Worm (Caenorhabditis elegans) whole organism, L4 larva: Measurements from ENCODE around the gene F22B5.10.

Experiments
- F37D6.2 ChIP-seq: sonication (generic microtip); optimal IDR thresholded peaks from 2 replicates; lab custom pipeline; 2016; ENCODE audit warnings: mild to moderate bottlenecking, missing genetic modification characterization, missing compliant biosample characterization
- F44E2.7 ChIP-seq: fragments of 200-800 bp; sonication (Bioruptor generic); IDR thresholded peaks from 2 replicates; pipeline ENCODE4 v2.1.2; 2022; ENCODE audit warnings: missing genetic modification characterization, missing compliant biosample characterization
- R02D3.7 ChIP-seq: fragments of 150-350 bp; sonication (generic microtip); optimal IDR thresholded peaks from 3 replicates; lab custom pipeline; 2014; ENCODE audit warnings: missing biosample characterization, missing genetic modification characterization
- Y105C5A.15 ChIP-seq: fragments of 200-800 bp; sonication (Bioruptor generic); IDR thresholded peaks from 2 replicates; pipeline ENCODE4 v1.3.6; 2022; ENCODE audit warnings: missing genetic modification characterization, missing compliant biosample characterization
- Y48G9A.11 ChIP-seq: fragments of 200-800 bp; sonication (Bioruptor generic); IDR thresholded peaks from 2 replicates; pipeline ENCODE4 v1.3.6; 2022; ENCODE audit warnings: missing genetic modification reagents, missing genetic modification characterization, missing compliant biosample characterization
- Y5F2A.4 ChIP-seq: fragments of 200-800 bp; sonication (Bioruptor generic); optimal IDR thresholded peaks from 2 replicates; lab custom pipeline; 2018; ENCODE audit warnings: mild to moderate bottlenecking, missing genetic modification characterization, missing compliant biosample characterization
- aha-1 ChIP-seq: fragments of 150-350 bp; peaks from one replicate; lab custom pipeline; 2014; ENCODE audit warnings: missing biosample characterization, missing genetic modification characterization
- attf-4 ChIP-seq: sonication (generic microtip); optimal IDR thresholded peaks from 3 replicates; lab custom pipeline; 2017; ENCODE audit warnings: missing biosample characterization, missing genetic modification characterization
- ceh-82 ChIP-seq: sonication (generic microtip); optimal IDR thresholded peaks from 2 replicates; lab custom pipeline; 2017; ENCODE audit warnings: missing biosample characterization, missing genetic modification characterization
- daf-16 ChIP-seq, 3 experiments: sonication (generic microtip); optimal IDR thresholded peaks; 2 replicates each; lab custom pipeline; 2016 to 2017; ENCODE audit warnings: missing genetic modification characterization in 3 of 3, missing genetic modification reagents in 3 of 3, mild to moderate bottlenecking in 2 of 3, missing compliant biosample characterization in 2 of 3, missing biosample characterization in 1 of 3, moderate library complexity in 1 of 3
- daf-19 ChIP-seq: fragments of 200-800 bp; sonication (Bioruptor generic); conservative IDR thresholded peaks from 2 replicates; pipeline ENCODE4 v1.3.6; 2022; ENCODE audit warnings: missing genetic modification characterization, missing compliant biosample characterization
- dmd-6 ChIP-seq: fragments of 200-800 bp; sonication (Bioruptor generic); IDR thresholded peaks from 2 replicates; pipeline ENCODE4 v1.3.6; 2022; ENCODE audit warnings: missing genetic modification reagents, missing genetic modification characterization, missing compliant biosample characterization
- dmd-8 ChIP-seq: fragments of 200-800 bp; sonication (Bioruptor generic); IDR thresholded peaks from 2 replicates; pipeline ENCODE4 v1.3.6; 2022; ENCODE audit warnings: missing genetic modification characterization, missing compliant biosample characterization
- duxl-1 ChIP-seq: sonication (generic microtip); optimal IDR thresholded peaks from 2 replicates; lab custom pipeline; 2016; ENCODE audit warnings: mild to moderate bottlenecking, missing genetic modification characterization, moderate library complexity, missing compliant biosample characterization; ENCODE audit not compliant: poor library complexity
- dve-1 ChIP-seq: sonication (generic microtip); optimal IDR thresholded peaks from 2 replicates; lab custom pipeline; 2017; ENCODE audit warnings: antibody characterized with exemption, mild to moderate bottlenecking, missing genetic modification characterization, missing compliant biosample characterization; ENCODE audit not compliant: insufficient read depth
- fkh-10 ChIP-seq: fragments of 150-350 bp; optimal IDR thresholded peaks from 2 replicates; lab custom pipeline; 2014; ENCODE audit warnings: missing biosample characterization, missing genetic modification reagents, missing genetic modification characterization
- hif-1 ChIP-seq, 2 experiments: sonication (generic microtip); optimal IDR thresholded peaks; 2 replicates each; lab custom pipeline; 2016 to 2017; ENCODE audit warnings: missing compliant biosample characterization in 2 of 2, missing genetic modification characterization in 2 of 2, missing genetic modification reagents in 2 of 2, missing genotype in 2 of 2, mild to moderate bottlenecking in 1 of 2
- hlh-11 ChIP-seq: fragments of 200-800 bp; sonication (Bioruptor generic); optimal IDR thresholded peaks from 2 replicates; lab custom pipeline; 2018; ENCODE audit warnings: mild to moderate bottlenecking, missing genetic modification characterization, missing compliant biosample characterization
- hlh-30 ChIP-seq: sonication (generic microtip); optimal IDR thresholded peaks from 2 replicates; lab custom pipeline; 2017; ENCODE audit warnings: antibody characterized with exemption, mild to moderate bottlenecking, missing genetic modification characterization, missing compliant biosample characterization; ENCODE audit not compliant: insufficient read depth
- hmg-1.1 ChIP-seq: fragments of 200-800 bp; sonication (Bioruptor generic); IDR thresholded peaks from 2 replicates; pipeline ENCODE4 v1.3.6; 2022; ENCODE audit warnings: missing genetic modification reagents, missing genetic modification characterization, missing compliant biosample characterization
- lin-1 ChIP-seq: fragments of 200-800 bp; sonication (Bioruptor generic); IDR thresholded peaks from 2 replicates; pipeline ENCODE4 v1.3.6; 2022; ENCODE audit warnings: missing genetic modification reagents, missing genetic modification characterization, missing compliant biosample characterization
- lin-13 ChIP-seq: fragments of 150-350 bp; optimal IDR thresholded peaks from 2 replicates; lab custom pipeline; 2014; ENCODE audit warnings: missing biosample characterization, missing genetic modification reagents, missing genetic modification characterization
- lin-15B ChIP-seq: fragments of 150-350 bp; sonication (generic microtip); optimal IDR thresholded peaks from 3 replicates; lab custom pipeline; 2014; ENCODE audit warnings: missing biosample characterization, missing genetic modification characterization
- lin-29 ChIP-seq: fragments of 200-800 bp; sonication (Bioruptor generic); IDR thresholded peaks from 2 replicates; pipeline ENCODE4 v1.3.6; 2022; ENCODE audit warnings: missing genetic modification reagents, missing genetic modification characterization, missing compliant biosample characterization
- lin-38 ChIP-seq: fragments of 200-800 bp; sonication (Bioruptor generic); IDR thresholded peaks from 2 replicates; pipeline ENCODE4 v1.3.6; 2022; ENCODE audit warnings: missing genetic modification reagents, missing genetic modification characterization, missing compliant biosample characterization
- lir-3 ChIP-seq: sonication (generic microtip); optimal IDR thresholded peaks from 2 replicates; lab custom pipeline; 2016; ENCODE audit warnings: mild to moderate bottlenecking, missing genetic modification characterization, missing compliant biosample characterization
- madf-5 ChIP-seq, 2 experiments: fragments of 200-800 bp; sonication (Bioruptor generic); IDR thresholded peaks; 2 replicates each; pipeline ENCODE4 v1.3.6; 2022; ENCODE audit warnings: missing compliant biosample characterization in 2 of 2, missing genetic modification characterization in 2 of 2
- mdl-1 ChIP-seq, 2 experiments: fragments of 150-350 bp in 1 of 2; sonication (generic microtip) in 1 of 2; optimal IDR thresholded peaks; 2 replicates each; lab custom pipeline; 2014 to 2017; ENCODE audit warnings: missing biosample characterization in 2 of 2, missing genetic modification characterization in 2 of 2
- mdt-29 ChIP-seq: fragments of 200-800 bp; sonication (Bioruptor generic); IDR thresholded peaks from 2 replicates; pipeline ENCODE4 v1.3.6; 2022; ENCODE audit warnings: missing genetic modification reagents, missing genetic modification characterization, missing compliant biosample characterization
- mxl-3 ChIP-seq: fragments of 200-800 bp; sonication (Bioruptor generic); optimal IDR thresholded peaks from 2 replicates; lab custom pipeline; 2018; ENCODE audit warnings: mild to moderate bottlenecking, missing genetic modification characterization, missing compliant biosample characterization
- nhr-10 ChIP-seq: fragments of 150-350 bp; optimal IDR thresholded peaks from 2 replicates; lab custom pipeline; 2014; ENCODE audit warnings: missing biosample characterization, missing genetic modification characterization
- nhr-28 ChIP-seq: fragments of 150-350 bp; optimal IDR thresholded peaks from 2 replicates; lab custom pipeline; 2014; ENCODE audit warnings: missing biosample characterization, missing genetic modification characterization
- nhr-41 ChIP-seq: fragments of 200-800 bp; sonication (Bioruptor generic); IDR thresholded peaks from 2 replicates; pipeline ENCODE4 v1.3.6; 2022; ENCODE audit warnings: missing genetic modification reagents, missing genetic modification characterization, missing compliant biosample characterization
- nhr-42 ChIP-seq: fragments of 200-800 bp; sonication (Bioruptor generic); IDR thresholded peaks from 2 replicates; pipeline ENCODE4 v1.3.6; 2022; ENCODE audit warnings: missing genetic modification characterization, missing compliant biosample characterization
- nhr-6 ChIP-seq: fragments of 150-350 bp; optimal IDR thresholded peaks from 2 replicates; lab custom pipeline; 2014; ENCODE audit warnings: missing biosample characterization, missing genetic modification characterization
- nhr-76 ChIP-seq: fragments of 150-350 bp; optimal IDR thresholded peaks from 2 replicates; lab custom pipeline; 2014; ENCODE audit warnings: missing biosample characterization, missing genetic modification characterization
- nhr-77 ChIP-seq: fragments of 150-350 bp; optimal IDR thresholded peaks from 2 replicates; lab custom pipeline; 2014; ENCODE audit warnings: missing biosample characterization, missing genetic modification characterization
- pha-4 ChIP-seq, 2 experiments: fragments of 150-350 bp in 1 of 2; fragments of 200-800 bp in 1 of 2; sonication (Bioruptor generic) in 1 of 2; IDR thresholded peaks in 1 of 2; optimal IDR thresholded peaks in 1 of 2; 2 replicates each; pipeline versions ENCODE4 v1.3.6 to Lab custom; 2014 to 2022; ENCODE audit warnings: missing genetic modification characterization in 2 of 2, missing genetic modification reagents in 2 of 2, missing biosample characterization in 1 of 2, missing compliant biosample characterization in 1 of 2
- php-3 ChIP-seq: fragments of 200-800 bp; sonication (Bioruptor generic); IDR thresholded peaks from 2 replicates; pipeline ENCODE4 v1.3.6; 2022; ENCODE audit warnings: missing genetic modification reagents, missing genetic modification characterization, missing compliant biosample characterization
- pqm-1 ChIP-seq: sonication (generic microtip); optimal IDR thresholded peaks from 2 replicates; lab custom pipeline; 2017; ENCODE audit warnings: missing biosample characterization, missing genetic modification characterization
- saeg-2 ChIP-seq: fragments of 200-800 bp; sonication (Bioruptor generic); IDR thresholded peaks from 2 replicates; pipeline ENCODE4 v1.3.6; 2022; ENCODE audit warnings: missing genetic modification reagents, missing genetic modification characterization, missing compliant biosample characterization
- tra-1 ChIP-seq: fragments of 200-800 bp; sonication (Bioruptor generic); IDR thresholded peaks from 2 replicates; pipeline ENCODE4 v1.3.6; 2022; ENCODE audit warnings: missing genetic modification reagents, missing genetic modification characterization, missing compliant biosample characterization
- unc-39 ChIP-seq: sonication (generic microtip); optimal IDR thresholded peaks from 2 replicates; lab custom pipeline; 2017; ENCODE audit warnings: missing biosample characterization, missing genetic modification characterization
- zag-1 ChIP-seq: fragments of 150-350 bp; optimal IDR thresholded peaks from 2 replicates; lab custom pipeline; 2014; ENCODE audit warnings: missing biosample characterization, missing genetic modification characterization
- zfp-2 ChIP-seq: sonication (generic microtip); optimal IDR thresholded peaks from 2 replicates; lab custom pipeline; 2016; ENCODE audit warnings: mild to moderate bottlenecking, missing genetic modification characterization, missing compliant biosample characterization
- zip-11 ChIP-seq: fragments of 200-800 bp; sonication (Bioruptor generic); IDR thresholded peaks from 2 replicates; pipeline ENCODE4 v1.3.6; 2022; ENCODE audit warnings: missing genetic modification characterization, missing compliant biosample characterization
- zip-2 ChIP-seq: fragments of 150-350 bp; optimal IDR thresholded peaks from 2 replicates; lab custom pipeline; 2014; ENCODE audit warnings: missing biosample characterization, missing genetic modification characterization
- ztf-7 ChIP-seq: fragments of 150-350 bp; optimal IDR thresholded peaks from 2 replicates; lab custom pipeline; 2014; ENCODE audit warnings: missing biosample characterization, missing genetic modification characterization

Gene F22B5.10

DNA sequence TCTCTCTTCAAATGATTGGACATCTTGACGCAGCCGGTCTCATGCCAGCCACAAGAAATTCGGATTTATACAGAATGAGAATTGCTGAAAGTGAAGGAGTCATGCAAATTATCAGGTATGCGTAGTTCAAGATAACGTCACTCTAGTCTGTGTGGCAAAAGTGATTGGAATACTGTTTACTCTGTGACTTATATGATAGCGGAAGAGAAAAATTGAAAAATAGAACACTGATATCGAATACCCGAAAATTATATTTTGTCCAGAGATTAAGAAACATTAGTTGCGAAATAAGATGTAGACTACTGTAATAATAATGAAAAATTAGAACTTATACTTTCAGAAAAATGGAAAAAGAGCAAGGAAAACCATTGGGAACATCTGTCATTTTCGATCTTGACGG is 48.5 kb downstream of the F22B5.10 start:
- TF ChIP-seq daf-16 (GFP tag; optimal IDR thresholded peaks at IDR 0.05; lab: Kevin White, UChicago) (no peak), daf-16 (tag; optimal IDR thresholded peaks at IDR 0.05; lab: Kevin White, UChicago) (peak; percentile 78), lin-38 (GFP tag; lab: Robert Waterston, UW) (no peak), zip-11 (no peak), dmd-6 (peak; percentile 55; the same call in 1 of the 2 replicates), F44E2.7 (GFP tag; lab: Robert Waterston, UW) (no peak), nhr-28 (tag; lab: Kevin White, UChicago) (peak; percentile 95), tra-1 (GFP tag; lab: Robert Waterston, UW) (0 out of 2 replicates have a peak, but pooled peaks have one; percentile 30), duxl-1 (tag; lab: Kevin White, UChicago) (no peak), Y48G9A.11 (GFP tag; lab: Robert Waterston, UW) (no peak), nhr-77 (tag; lab: Kevin White, UChicago) (peak; percentile 83), madf-5 (GFP tag; IDR thresholded peaks at IDR 0.05; lab: Robert Waterston, UW) (no peak), hlh-11 (tag; lab: Kevin White, UChicago) (peak; percentile 41), pqm-1 (tag; lab: Kevin White, UChicago) (peak; percentile 81)

- TF ChIP-seq hif-1 (tag; optimal IDR thresholded peaks at IDR 0.05; lab: Kevin White, UChicago) (peak in 1 of 2 experiments; percentile 79), hlh-11 (tag; lab: Kevin White, UChicago) (peak; percentile 34), mxl-3 (GFP tag; lab: Kevin White, UChicago) (peak; percentile 7), hlh-30 (tag; lab: Kevin White, UChicago) (peak; percentile 30), dmd-8 (GFP tag; lab: Robert Waterston, UW) (no peak), fkh-10 (GFP tag; lab: Kevin White, UChicago) (no peak), zip-11 (no peak), unc-39 (no peak), ztf-7 (tag; lab: Kevin White, UChicago) (no peak), R02D3.7 (tag; lab: Kevin White, UChicago) (no peak), lin-13 (peak; percentile 18), saeg-2 (GFP tag; lab: Robert Waterston, UW) (no peak), Y48G9A.11 (GFP tag; lab: Robert Waterston, UW) (no peak), mdt-29 (no peak), daf-16 (GFP tag; optimal IDR thresholded peaks at IDR 0.05; lab: Kevin White, UChicago) (no peak), daf-16 (tag; optimal IDR thresholded peaks at IDR 0.05; lab: Kevin White, UChicago) (peak; percentile 50), pha-4 (GFP tag; IDR thresholded peaks at IDR 0.05; lab: Robert Waterston, UW) (peak; percentile 16; the same call in 1 of the 2 replicates), pha-4 (tag; optimal IDR thresholded peaks at IDR 0.05; lab: Kevin White, UChicago) (no peak), F37D6.2 (tag; lab: Kevin White, UChicago) (no peak), lin-15B (tag; lab: Kevin White, UChicago) (peak; percentile 24), zag-1 (tag; lab: Kevin White, UChicago) (no peak), lin-1 (GFP tag; lab: Robert Waterston, UW) (no peak), daf-19 (GFP tag; lab: Robert Waterston, UW) (no peak), lir-3 (no peak), zfp-2 (tag; lab: Kevin White, UChicago) (no peak), nhr-10 (tag; lab: Kevin White, UChicago) (no peak), aha-1 (peak; percentile 80), Y5F2A.4 (GFP tag; lab: Kevin White, UChicago) (no peak), tra-1 (GFP tag; lab: Robert Waterston, UW) (no peak), nhr-76 (tag; lab: Kevin White, UChicago) (no peak), lin-29 (GFP tag; lab: Robert Waterston, UW) (no peak), hmg-1.1 (no peak), duxl-1 (tag; lab: Kevin White, UChicago) (peak; percentile 62), zip-2 (tag; lab: Kevin White, UChicago) (no peak), nhr-6 (tag; lab: Kevin White, UChicago) (peak; percentile 45), php-3 (no peak), Y105C5A.15 (GFP tag; lab: Robert Waterston, UW) (no peak), nhr-42 (GFP tag; lab: Robert Waterston, UW) (no peak), nhr-41 (GFP tag; lab: Robert Waterston, UW) (no peak), ceh-82 (tag; lab: Kevin White, UChicago) (no peak), mdl-1 (tag; optimal IDR thresholded peaks at IDR 0.05; lab: Kevin White, UChicago) (peak in 1 of 2 experiments; percentile 18), attf-4 (tag; lab: Kevin White, UChicago) (no peak), dve-1 (tag; lab: Kevin White, UChicago) (peak; percentile 60)
Measured at ce11 chrII:8516783-8517182, 49.8 kb downstream of the F22B5.10 start, which contains the start of gene rnh-2. rnh-2 (plus strand) TSS chrII:8517150.
